Fruit fly (Drosophila melanogaster): ENCODE data around the gene CG3032.

dm6 chrX:6988632-6989338 is 24.9 kb downstream of the CG3032 start:
- no peak for TF ChIP-seq Ets98B (GFP tag; IDR thresholded peaks at IDR 0.05)
- no peak for TF ChIP-seq CG13204 (GFP tag; optimal IDR thresholded peaks at IDR 0.05)
